Worm (Caenorhabditis elegans) whole organism, midembryonic: Measurements from ENCODE around the gene srh-186.

ENCODE experiments used
- T22C8.4 ChIP-seq: fragments of 200-800 bp; sonication (Bioruptor generic); IDR thresholded peaks from 2 replicates; pipeline ENCODE4 v1.3.6; 2022; ENCODE audit warnings: missing genetic modification characterization, missing compliant biosample characterization
- cog-1 ChIP-seq: sonication (generic microtip); optimal IDR thresholded peaks from 2 replicates; lab custom pipeline; 2016; ENCODE audit warnings: missing genetic modification characterization, missing compliant biosample characterization
- flt-1 ChIP-seq: fragments of 200-800 bp; sonication (Bioruptor generic); IDR thresholded peaks from 2 replicates; pipeline ENCODE4 v1.3.6; 2022; ENCODE audit warnings: missing genetic modification characterization, missing compliant biosample characterization
- klf-2 ChIP-seq: fragments of 200-800 bp; sonication (Bioruptor generic); conservative IDR thresholded peaks from 2 replicates; pipeline ENCODE4 v1.3.6; 2022; ENCODE audit warnings: missing genetic modification reagents, missing genetic modification characterization, missing compliant biosample characterization
- med-1 ChIP-seq: sonication (generic microtip); optimal IDR thresholded peaks from 2 replicates; lab custom pipeline; 2017; ENCODE audit warnings: missing genetic modification characterization, mild to moderate bottlenecking, missing compliant biosample characterization, antibody characterized with exemption, missing genetic modification reagents; ENCODE audit not compliant: insufficient read depth
- ref-1 ChIP-seq: fragments of 200-800 bp; sonication (Bioruptor generic); conservative IDR thresholded peaks from 2 replicates; pipeline ENCODE4 v1.3.6; 2022; ENCODE audit warnings: missing genetic modification reagents, missing genetic modification characterization, missing compliant biosample characterization
- tab-1 ChIP-seq: fragments of 200-800 bp; sonication (Bioruptor generic); IDR thresholded peaks from 2 replicates; pipeline ENCODE4 v1.3.6; 2022; ENCODE audit warnings: missing genetic modification characterization, missing compliant biosample characterization

ce11 chrV:15915307-15915706 is 40.3 kb upstream of the srh-186 start:
- TF ChIP-seq T22C8.4 = no peak
- no peak for TF ChIP-seq tab-1 (GFP tag; lab: Robert Waterston, UW)
- TF ChIP-seq cog-1 = no peak
- TF ChIP-seq flt-1 (GFP tag; lab: Robert Waterston, UW) = no peak
- no peak for TF ChIP-seq med-1 (GFP tag; lab: Kevin White, UChicago)
- no peak for TF ChIP-seq ref-1 (GFP tag; lab: Robert Waterston, UW)
- no peak for TF ChIP-seq klf-2 (GFP tag; lab: Robert Waterston, UW)
